Worm (Caenorhabditis elegans) whole organism, L3 larva: ENCODE data around the gene rei-2.

Experiments used
- ZK546.5 ChIP-seq: sonication (generic microtip); optimal IDR thresholded peaks from 2 replicates; lab custom pipeline; 2017; ENCODE audit warnings: missing biosample characterization, missing genetic modification characterization
- ceh-16 ChIP-seq: sonication (generic microtip); optimal IDR thresholded peaks from 2 replicates; lab custom pipeline; 2017; ENCODE audit warnings: missing biosample characterization, missing genetic modification characterization
- ceh-28 ChIP-seq: fragments of 150-350 bp; optimal IDR thresholded peaks from 2 replicates; lab custom pipeline; 2014; ENCODE audit warnings: missing biosample characterization, missing genetic modification reagents, missing genetic modification characterization
- ceh-82 ChIP-seq: fragments of 150-350 bp; optimal IDR thresholded peaks from 2 replicates; lab custom pipeline; 2014; ENCODE audit warnings: missing biosample characterization, missing genetic modification characterization
- elt-1 ChIP-seq: fragments of 150-350 bp; optimal IDR thresholded peaks from 2 replicates; lab custom pipeline; 2014; ENCODE audit warnings: missing biosample characterization, missing genetic modification characterization
- fkh-10 ChIP-seq: sonication (generic microtip); optimal IDR thresholded peaks from 2 replicates; lab custom pipeline; 2017; ENCODE audit warnings: missing biosample characterization, missing genetic modification reagents, missing genetic modification characterization
- nhr-11 ChIP-seq: fragments of 150-350 bp; optimal IDR thresholded peaks from 2 replicates; lab custom pipeline; 2014; ENCODE audit warnings: missing biosample characterization, missing genetic modification characterization
- nhr-77 ChIP-seq: fragments of 150-350 bp; optimal IDR thresholded peaks from 2 replicates; lab custom pipeline; 2014; ENCODE audit warnings: missing biosample characterization, missing genetic modification characterization
- pha-4 ChIP-seq: fragments of 150-350 bp; optimal IDR thresholded peaks from 2 replicates; lab custom pipeline; 2014; ENCODE audit warnings: missing biosample characterization, missing genetic modification reagents, missing genetic modification characterization
- pqm-1 ChIP-seq: fragments of 150-350 bp; optimal IDR thresholded peaks from 2 replicates; lab custom pipeline; 2017; ENCODE audit warnings: missing biosample characterization, missing genetic modification characterization, inconsistent platforms
- snpc-4 ChIP-seq: fragments of 150-350 bp; optimal IDR thresholded peaks from 2 replicates; lab custom pipeline; 2014; ENCODE audit warnings: missing biosample characterization, missing genetic modification characterization

ce11 chrX:1089676-1090075, 1.7 kb upstream of the rei-2 start:
- TF ChIP-seq nhr-77 (tag; lab: Kevin White, UChicago) (no peak), fkh-10 (GFP tag; lab: Kevin White, UChicago) (no peak), pha-4 (tag; lab: Kevin White, UChicago) (no peak), ceh-28 (tag; lab: Kevin White, UChicago) (no peak), elt-1 (tag; lab: Kevin White, UChicago) (no peak), ZK546.5 (tag; lab: Kevin White, UChicago) (no peak), ceh-16 (tag; lab: Kevin White, UChicago) (no peak), nhr-11 (tag; lab: Kevin White, UChicago) (no peak), snpc-4 (no peak), ceh-82 (tag; lab: Kevin White, UChicago) (no peak), pqm-1 (no peak)
